Worm (Caenorhabditis elegans) whole organism, L2 larva: ENCODE results near the gene F57A8.7.

Experiments
- Y55F3AM.14 ChIP-seq: fragments of 200-800 bp; sonication (Bioruptor generic); optimal IDR thresholded peaks from 2 replicates; lab custom pipeline; 2018; ENCODE audit warnings: mild to moderate bottlenecking, missing genetic modification characterization, missing compliant biosample characterization
- blmp-1 ChIP-seq: sonication (generic microtip); optimal IDR thresholded peaks from 2 replicates; lab custom pipeline; 2017; ENCODE audit warnings: missing genetic modification characterization, mild to moderate bottlenecking, missing compliant biosample characterization, antibody characterized with exemption, moderate library complexity; ENCODE audit not compliant: insufficient read depth
- dmd-4 ChIP-seq: sonication (generic microtip); optimal IDR thresholded peaks from 2 replicates; lab custom pipeline; 2017; ENCODE audit warnings: missing biosample characterization, missing genetic modification characterization
- egl-27 ChIP-seq: sonication (generic microtip); optimal IDR thresholded peaks from 3 replicates; lab custom pipeline; 2017; ENCODE audit warnings: missing biosample characterization, missing genetic modification reagents, missing genetic modification characterization
- elt-3 ChIP-seq: sonication (generic microtip); optimal IDR thresholded peaks from 2 replicates; lab custom pipeline; 2017; ENCODE audit warnings: missing biosample characterization, missing genetic modification characterization
- fos-1 ChIP-seq: fragments of 150-350 bp; optimal IDR thresholded peaks from 2 replicates; lab custom pipeline; 2014; ENCODE audit warnings: missing biosample characterization, missing genetic modification characterization
- lin-11 ChIP-seq: fragments of 150-350 bp; sonication (generic microtip); optimal IDR thresholded peaks from 2 replicates; lab custom pipeline; 2014; ENCODE audit warnings: missing biosample characterization, missing genetic modification characterization, inconsistent platforms, mixed read lengths
- nhr-11 ChIP-seq: fragments of 150-350 bp; optimal IDR thresholded peaks from 2 replicates; lab custom pipeline; 2014; ENCODE audit warnings: missing biosample characterization, missing genetic modification characterization
- nhr-237 ChIP-seq: fragments of 150-350 bp; optimal IDR thresholded peaks from 2 replicates; lab custom pipeline; 2014; ENCODE audit warnings: missing biosample characterization, missing genetic modification characterization
- nhr-25 ChIP-seq: fragments of 150-350 bp; sonication (generic microtip); optimal IDR thresholded peaks from 3 replicates; lab custom pipeline; 2014; ENCODE audit warnings: missing biosample characterization, missing genetic modification characterization
- nhr-6 ChIP-seq: fragments of 150-350 bp; optimal IDR thresholded peaks from 2 replicates; lab custom pipeline; 2014; ENCODE audit warnings: missing biosample characterization, missing genetic modification characterization
- skn-1 ChIP-seq: sonication (generic microtip); optimal IDR thresholded peaks from 2 replicates; lab custom pipeline; 2017; ENCODE audit warnings: missing biosample characterization, missing genetic modification characterization
- zag-1 ChIP-seq: fragments of 150-350 bp; optimal IDR thresholded peaks from 2 replicates; lab custom pipeline; 2014; ENCODE audit warnings: missing biosample characterization, missing genetic modification characterization

ce11 chrV:10091152-10091551, 15.6 kb downstream of the F57A8.7 start, which contains the start of gene R04B5.11:
- TF ChIP-seq nhr-237 (tag; lab: Kevin White, UChicago) (no peak), nhr-25 (tag; lab: Kevin White, UChicago) (no peak), blmp-1 (no peak), Y55F3AM.14 (GFP tag; lab: Kevin White, UChicago) (no peak), egl-27 (tag; lab: Kevin White, UChicago) (no peak), nhr-11 (tag; lab: Kevin White, UChicago) (no peak), skn-1 (tag; lab: Kevin White, UChicago) (no peak), elt-3 (tag; lab: Kevin White, UChicago) (no peak), zag-1 (tag; lab: Kevin White, UChicago) (no peak), nhr-6 (tag; lab: Kevin White, UChicago) (no peak), lin-11 (tag; lab: Kevin White, UChicago) (no peak), dmd-4 (tag; lab: Kevin White, UChicago) (no peak), fos-1 (tag; lab: Kevin White, UChicago) (no peak)
